Worm (Caenorhabditis elegans): Measurements from ENCODE around the gene col-20.
"Not testable (repeated sequence)": the region's sequence is repeated elsewhere in the genome, so short reads cannot be mapped to it uniquely, and the experiment has no call there.

col-20 gene

ce11 chrII:4904277-4904676 lies 33.7 kb upstream of the col-20 start (continued):
- TF ChIP-seq C34F6.9 (tag; optimal IDR thresholded peaks at IDR 0.05) (peak; percentile 92), dmd-4 (tag; optimal IDR thresholded peaks at IDR 0.05) (no peak), F13H6.1 (tag; optimal IDR thresholded peaks at IDR 0.05) (peak; percentile 76), elt-3 (tag; optimal IDR thresholded peaks at IDR 0.05) (no peak), nhr-237 (tag; optimal IDR thresholded peaks at IDR 0.05) (no peak), nhr-6 (tag; optimal IDR thresholded peaks at IDR 0.05) (peak; percentile 6), ceh-82 (tag; optimal IDR thresholded peaks at IDR 0.05) (no peak), nhr-25 (tag; optimal IDR thresholded peaks at IDR 0.05) (peak; percentile 69), zag-1 (tag; optimal IDR thresholded peaks at IDR 0.05) (peak; percentile 51), skn-1 (tag; optimal IDR thresholded peaks at IDR 0.05) (no peak), lin-39 (tag; optimal IDR thresholded peaks at IDR 0.05) (no peak), unc-39 (tag; optimal IDR thresholded peaks at IDR 0.05) (no peak), nhr-129 (tag; optimal IDR thresholded peaks at IDR 0.05) (peak; percentile 89), lin-11 (tag; optimal IDR thresholded peaks at IDR 0.05) (peak; percentile 41), ZK546.5 (tag; optimal IDR thresholded peaks at IDR 0.05) (no peak)

- not testable (repeated sequence) for TF ChIP-seq ama-1 (optimal IDR thresholded peaks at IDR 0.05); sma-3 (GFP tag; optimal IDR thresholded peaks at IDR 0.05); egl-27 (tag; optimal IDR thresholded peaks at IDR 0.05)
Observed at ce11 chrII:4903696-4904095, 33.1 kb upstream of the col-20 start, which contains the start of gene sgt-1. Gene sgt-1, minus strand, starts transcription at chrII:4903796.

DNA sequence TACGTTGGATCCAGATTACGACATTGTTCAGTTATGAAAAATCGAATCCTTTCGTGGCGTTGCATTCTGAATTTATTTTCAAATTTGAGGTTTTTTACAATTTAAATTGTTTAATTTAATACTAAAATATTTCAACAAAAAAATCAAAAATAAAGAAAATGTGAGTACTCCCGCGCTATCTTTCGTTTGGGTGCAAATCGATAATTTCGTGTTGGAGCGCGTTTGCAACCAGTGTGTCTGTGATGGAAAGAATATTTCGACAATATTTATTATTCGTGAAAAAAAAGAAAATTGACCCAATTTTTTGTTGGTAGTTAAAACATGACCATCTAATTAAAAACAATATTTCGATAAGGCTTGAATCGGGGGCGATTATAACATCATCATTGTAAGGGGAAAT lies 31.4 kb upstream of the col-20 start, which contains the start of gene R05F9.9:
TSS of gene R05F9.9 (minus strand) at position 66 of the 400 bp plus-strand sequence.
- TF ChIP-seq nhr-129 (tag; optimal IDR thresholded peaks at IDR 0.05) (peak; percentile 2), sem-4 (tag; optimal IDR thresholded peaks at IDR 0.05) (no peak), gmeb-1 (tag; optimal IDR thresholded peaks at IDR 0.05) (peak; percentile 15), unc-55 (GFP tag; optimal IDR thresholded peaks at IDR 0.05) (peak; percentile 70), C34F6.9 (tag; optimal IDR thresholded peaks at IDR 0.05) (peak; percentile 67), dmd-4 (tag; optimal IDR thresholded peaks at IDR 0.05) (no peak), lin-13 (GFP tag; optimal IDR thresholded peaks at IDR 0.05) (peak; percentile 16), ama-1 (optimal IDR thresholded peaks at IDR 0.05) (peak; percentile 62), ztf-4 (tag; optimal IDR thresholded peaks at IDR 0.05) (peak; percentile 82), lsy-2 (tag; optimal IDR thresholded peaks at IDR 0.05) (peak in 1 of 2 experiments; percentile 74), peb-1 (tag; optimal IDR thresholded peaks at IDR 0.05) (no peak), crh-2 (tag; optimal IDR thresholded peaks at IDR 0.05) (peak; percentile 72), nhr-77 (tag; optimal IDR thresholded peaks at IDR 0.05) (no peak)

DNA sequence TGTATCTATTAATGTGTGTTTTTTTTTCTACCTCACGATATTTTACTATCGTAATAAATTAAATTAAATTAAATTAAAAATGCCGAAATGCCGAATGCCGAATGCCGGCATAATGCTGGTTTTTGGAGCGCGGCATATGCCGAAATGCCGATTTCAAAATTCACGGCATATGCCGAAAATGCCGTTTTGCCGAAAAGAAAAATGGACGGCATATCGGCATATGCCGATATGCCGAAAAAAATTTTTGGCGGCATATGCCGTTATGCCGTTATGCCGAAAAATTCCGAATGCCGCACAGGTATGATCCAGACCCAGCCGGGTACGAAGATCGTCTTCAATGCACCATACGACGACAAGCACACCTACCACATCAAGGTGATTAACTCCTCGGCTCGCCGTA lies 27.9 kb upstream of the col-20 start, which contains the start of gene msp-32:
TSS of gene msp-32 (plus strand) at position 301 of the 400 bp plus-strand sequence.
- not testable (repeated sequence) for TF ChIP-seq blmp-1 (tag; optimal IDR thresholded peaks at IDR 0.05; ENCODE audit: insufficient read depth); nhr-6 (tag; optimal IDR thresholded peaks at IDR 0.05); sma-3 (GFP tag; optimal IDR thresholded peaks at IDR 0.05)

DNA sequence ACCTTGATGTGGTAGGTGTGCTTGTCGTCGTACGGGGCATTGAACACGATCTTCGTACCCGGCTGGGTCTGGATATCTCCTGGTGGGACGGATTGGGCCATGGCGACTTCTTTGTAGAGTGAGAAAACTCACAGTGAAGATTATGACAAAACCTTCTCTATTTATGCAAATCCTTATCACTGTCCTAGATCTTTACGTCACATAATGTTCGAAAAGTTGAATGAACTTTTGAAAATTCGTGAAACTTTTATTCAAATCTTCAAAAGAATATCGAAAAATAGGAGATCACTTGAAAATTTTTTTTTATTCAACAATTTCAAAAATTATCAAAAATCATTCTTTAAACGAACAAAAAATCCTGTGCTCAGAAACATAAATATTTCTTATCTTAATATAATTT lies 22.0 kb upstream of the col-20 start, which contains the start of gene msp-33:
TSS of gene msp-33 (minus strand) at position 101 of the 400 bp plus-strand sequence.
- TF ChIP-seq ceh-82 (tag; optimal IDR thresholded peaks at IDR 0.05) (no peak), egl-27 (tag; optimal IDR thresholded peaks at IDR 0.05) (no peak)

DNA sequence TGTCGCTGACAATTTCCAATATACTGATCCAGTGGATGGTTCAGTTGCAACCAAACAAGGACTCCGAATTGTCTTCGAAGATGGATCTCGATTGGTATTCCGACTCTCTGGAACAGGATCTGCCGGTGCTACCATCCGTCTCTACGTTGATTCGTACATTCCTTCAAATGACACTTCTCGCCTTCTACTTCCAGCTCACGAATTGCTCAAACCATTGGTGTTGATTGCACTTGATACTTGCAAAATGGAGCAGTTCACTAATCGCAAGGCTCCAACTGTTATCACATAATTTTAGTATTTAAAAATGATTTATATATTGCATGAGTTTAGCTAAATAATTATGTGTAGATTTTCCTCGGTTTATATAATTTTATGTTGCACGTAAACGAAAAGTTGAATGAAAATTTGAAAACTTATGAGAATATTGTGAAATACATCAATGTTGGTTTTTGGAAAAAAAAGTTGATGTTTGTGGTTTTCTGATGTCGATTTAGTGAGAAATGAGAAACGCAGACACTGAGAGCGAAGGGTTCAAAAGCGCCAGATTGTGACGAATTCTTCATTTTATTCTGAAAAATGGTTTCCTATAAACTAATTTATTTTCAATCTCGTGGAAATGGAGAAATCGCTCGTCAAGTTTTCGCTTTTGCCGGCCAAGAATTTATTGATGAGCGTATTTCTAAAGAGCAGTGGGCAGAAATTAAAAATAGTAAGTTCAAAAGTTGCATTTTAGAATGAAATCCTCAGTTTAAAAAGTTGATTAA lies 20.6 kb upstream of the col-20 start, which contains the start of gene gst-9:
TSS of gene gst-9 (plus strand) at position 574 of the 764 bp plus-strand sequence.
- TF ChIP-seq sma-3 (GFP tag; optimal IDR thresholded peaks at IDR 0.05) (peak; percentile 23), zag-1 (tag; optimal IDR thresholded peaks at IDR 0.05) (no peak), lin-11 (tag; optimal IDR thresholded peaks at IDR 0.05) (no peak), nhr-23 (tag; optimal IDR thresholded peaks at IDR 0.05) (no peak), elt-3 (tag; optimal IDR thresholded peaks at IDR 0.05) (no peak), fos-1 (tag; optimal IDR thresholded peaks at IDR 0.05) (no peak), sma-9 (GFP tag; optimal IDR thresholded peaks at IDR 0.05) (peak; percentile 33), sma-9 (tag; optimal IDR thresholded peaks at IDR 0.05) (no peak), Y55F3AM.14 (GFP tag; optimal IDR thresholded peaks at IDR 0.05) (no peak), skn-1 (tag; optimal IDR thresholded peaks at IDR 0.05) (no peak), peb-1 (tag; optimal IDR thresholded peaks at IDR 0.05) (no peak), ztf-11 (tag; optimal IDR thresholded peaks at IDR 0.05) (no peak), nhr-25 (tag; optimal IDR thresholded peaks at IDR 0.05) (no peak), nhr-21 (tag; optimal IDR thresholded peaks at IDR 0.05) (no peak), R02D3.7 (tag; optimal IDR thresholded peaks at IDR 0.05) (no peak), ZK546.5 (tag; optimal IDR thresholded peaks at IDR 0.05) (no peak), ztf-4 (tag; optimal IDR thresholded peaks at IDR 0.05) (peak; percentile 66), nhr-6 (tag; optimal IDR thresholded peaks at IDR 0.05) (peak; percentile 8), aly-2 (tag; optimal IDR thresholded peaks at IDR 0.05) (no peak), F13H6.1 (tag; optimal IDR thresholded peaks at IDR 0.05) (peak; percentile 25), alr-1 (tag; optimal IDR thresholded peaks at IDR 0.05) (no peak), crh-2 (tag; optimal IDR thresholded peaks at IDR 0.05) (peak; percentile 61), ama-1 (optimal IDR thresholded peaks at IDR 0.05) (peak; percentile 81), dmd-4 (tag; optimal IDR thresholded peaks at IDR 0.05) (no peak), nhr-12 (tag; optimal IDR thresholded peaks at IDR 0.05) (no peak), nhr-10 (tag; optimal IDR thresholded peaks at IDR 0.05) (no peak), unc-55 (GFP tag; optimal IDR thresholded peaks at IDR 0.05) (peak; percentile 43)

Measured in whole organism, L2 larva.